Worm (Caenorhabditis elegans): ENCODE data around the gene F54E4.3.

DNA sequence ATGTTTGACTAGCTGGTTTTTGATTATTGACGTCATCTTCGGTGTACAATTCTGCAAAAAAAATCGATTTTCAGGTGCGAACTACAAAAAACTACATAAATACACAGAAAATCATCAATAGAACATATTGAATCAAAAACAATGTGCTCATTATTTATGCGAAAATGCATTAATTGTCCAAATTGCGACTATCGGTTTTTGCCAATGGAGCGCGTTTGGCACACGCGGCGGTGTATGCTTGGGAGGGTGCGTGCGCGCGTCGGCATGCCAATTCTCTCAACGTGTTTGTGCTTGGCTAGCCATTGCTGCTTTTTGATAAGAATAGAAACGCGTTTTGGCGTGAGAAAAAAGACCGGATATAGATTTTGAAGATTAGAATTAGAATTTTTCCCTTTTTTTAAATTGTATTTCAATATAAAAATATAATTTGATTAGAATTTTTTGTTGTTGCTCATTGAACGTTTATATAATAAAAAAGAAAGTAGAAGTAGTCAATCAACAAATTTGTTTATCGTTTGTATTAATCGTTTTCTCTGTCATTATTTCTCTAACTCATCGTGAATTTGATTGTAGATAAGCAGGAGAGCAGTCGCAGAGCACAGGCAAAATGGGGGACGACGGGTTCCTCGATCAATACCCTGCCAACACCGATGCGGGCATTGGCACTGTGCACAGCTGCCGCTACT, 47.0 kb downstream of the F54E4.3 start, which contains the start of the genes C44H4.4 and tap-1:
- no peak for TF ChIP-seq hnd-1 (tag; optimal IDR thresholded peaks at IDR 0.05)
- TF ChIP-seq ama-1 (optimal IDR thresholded peaks at IDR 0.05): no peak
- no peak for TF ChIP-seq ets-7 (tag; optimal IDR thresholded peaks at IDR 0.05)

Measured in whole organism, early embryonic.